Fruit fly (Drosophila melanogaster): Measurements from ENCODE around the gene Lon.

DNA sequence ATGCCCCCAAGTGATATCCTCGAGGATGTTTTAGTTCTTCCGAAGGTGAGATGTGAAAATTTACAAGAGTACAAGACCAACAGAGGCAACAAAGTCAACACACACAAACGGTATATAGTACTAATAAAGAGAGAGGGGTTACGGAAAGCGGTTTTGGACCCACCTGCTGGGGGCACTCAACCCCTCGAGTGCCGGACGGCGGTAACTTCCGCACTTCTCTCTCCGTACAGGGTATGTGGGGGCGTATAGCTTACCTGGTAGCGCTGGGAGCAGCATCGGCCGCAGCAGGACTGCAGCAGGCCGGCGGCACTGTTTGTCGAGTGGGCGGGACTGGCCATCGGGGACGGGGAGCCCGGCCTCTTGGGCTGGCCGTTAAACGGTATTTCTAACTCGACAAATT, 42.6 kb downstream of the Lon start:
- no peak for TF ChIP-seq CG6854 (GFP tag; optimal IDR thresholded peaks at IDR 0.05)
- TF ChIP-seq fd85E (GFP tag; optimal IDR thresholded peaks at IDR 0.05): no peak
- no peak for TF ChIP-seq CG32006 (GFP tag; optimal IDR thresholded peaks at IDR 0.05)
- TF ChIP-seq Sox14 (GFP tag; optimal IDR thresholded peaks at IDR 0.05): no peak
- no peak for TF ChIP-seq CG8632 (GFP tag; optimal IDR thresholded peaks at IDR 0.05)
- TF ChIP-seq svp (GFP tag): no peak
- TF ChIP-seq CG3919 (GFP tag; optimal IDR thresholded peaks at IDR 0.05): no peak
- no peak for TF ChIP-seq Hr39 (GFP tag; optimal IDR thresholded peaks at IDR 0.05)

Data from whole organism, prepupa.